Fruit fly (Drosophila melanogaster) whole organism, wandering third instar larva: ENCODE data around the gene CG6700.

Source experiments
- Abd-B ChIP-seq: fragments of >200 bp; optimal IDR thresholded peaks from 2 replicates; lab custom pipeline; 2017; ENCODE audit warnings: missing biosample characterization, missing genetic modification characterization
- CG32264 ChIP-seq: fragments of 200-800 bp; sonication (Bioruptor generic); optimal IDR thresholded peaks from 2 replicates; lab custom pipeline; 2016; ENCODE audit warnings: missing biosample characterization, missing genetic modification characterization
- CG9705 ChIP-seq: fragments of 200-800 bp; sonication (Bioruptor generic); optimal IDR thresholded peaks from 2 replicates; lab custom pipeline; 2018; ENCODE audit warnings: missing biosample characterization, mild to moderate bottlenecking, missing genetic modification characterization
- CrebA ChIP-seq: fragments of 200-800 bp; sonication (Bioruptor generic); optimal IDR thresholded peaks from 2 replicates; lab custom pipeline; 2016; ENCODE audit warnings: missing biosample characterization, mild to moderate bottlenecking, missing genetic modification characterization, borderline replicate concordance
- Dfd ChIP-seq: fragments of >200 bp; optimal IDR thresholded peaks from 2 replicates; lab custom pipeline; 2017; ENCODE audit warnings: missing biosample characterization, missing genetic modification characterization
- Dif ChIP-seq: fragments of 200-275, 200-300 bp; sonication (Bioruptor generic); optimal IDR thresholded peaks from 2 replicates; lab custom pipeline; 2018; ENCODE audit warnings: missing biosample characterization, missing genetic modification characterization; ENCODE audit not compliant: partially characterized antibody
- GATAd ChIP-seq: sonication (Bioruptor generic); optimal IDR thresholded peaks from 2 replicates; lab custom pipeline; 2016; ENCODE audit warnings: missing biosample characterization, missing genetic modification characterization
- HLH106 ChIP-seq: fragments of 200-800 bp; optimal IDR thresholded peaks from 3 replicates; lab custom pipeline; 2019; ENCODE audit warnings: missing biosample characterization, mild to moderate bottlenecking, missing genetic modification characterization, moderate library complexity
- Hr78 ChIP-seq: fragments of >200 bp; optimal IDR thresholded peaks from 2 replicates; lab custom pipeline; 2017; ENCODE audit warnings: missing biosample characterization, missing genetic modification characterization
- Hr83 ChIP-seq: fragments of 200-300 bp; sonication (Bioruptor generic); optimal IDR thresholded peaks from 2 replicates; lab custom pipeline; 2016; ENCODE audit warnings: missing biosample characterization, mild to moderate bottlenecking, missing genetic modification characterization, moderate library complexity; ENCODE audit not compliant: poor library complexity, severe bottlenecking
- Jra ChIP-seq: sonication (Bioruptor generic); optimal IDR thresholded peaks from 2 replicates; lab custom pipeline; 2016; ENCODE audit warnings: missing biosample characterization, missing genetic modification characterization
- Mio ChIP-seq: sonication (Bioruptor generic); optimal IDR thresholded peaks from 2 replicates; lab custom pipeline; 2016; ENCODE audit warnings: missing biosample characterization, missing genetic modification characterization
- Myc ChIP-seq: fragments of >200 bp; optimal IDR thresholded peaks from 2 replicates; lab custom pipeline; 2017
- N ChIP-seq: fragments of >200 bp; optimal IDR thresholded peaks from 2 replicates; lab custom pipeline; 2018; ENCODE audit warnings: missing biosample characterization, missing external identifiers, missing genetic modification characterization
- Rel ChIP-seq, 2 experiments: fragments of 200-800 bp; sonication (Bioruptor generic) in 1 of 2; optimal IDR thresholded peaks; 2 replicates in 1 of 2; 3 replicates in 1 of 2; lab custom pipeline; 2016 to 2019; ENCODE audit warnings: mild to moderate bottlenecking in 2 of 2, missing biosample characterization in 2 of 2, missing genetic modification characterization in 2 of 2, moderate library complexity in 1 of 2
- Sp1 ChIP-seq: fragments of 200-800 bp; sonication (Bioruptor generic); optimal IDR thresholded peaks from 3 replicates; lab custom pipeline; 2019; ENCODE audit warnings: missing biosample characterization, mild to moderate bottlenecking, missing genetic modification characterization, moderate library complexity
- Vsx2 ChIP-seq: fragments of 200-300, 225-300 bp; sonication (Bioruptor generic); optimal IDR thresholded peaks from 2 replicates; lab custom pipeline; 2018; ENCODE audit warnings: missing biosample characterization, missing genetic modification characterization; ENCODE audit not compliant: partially characterized antibody
- br ChIP-seq: fragments of 200-800 bp; sonication (Bioruptor generic); optimal IDR thresholded peaks from 2 replicates; lab custom pipeline; 2016; ENCODE audit warnings: missing biosample characterization, missing genetic modification characterization
- dmrt93B ChIP-seq: fragments of 200-800 bp; sonication (Bioruptor generic); optimal IDR thresholded peaks from 2 replicates; lab custom pipeline; 2018; ENCODE audit warnings: missing biosample characterization, mild to moderate bottlenecking, missing genetic modification characterization
- dsf ChIP-seq: sonication (Bioruptor generic); optimal IDR thresholded peaks from 2 replicates; lab custom pipeline; 2016; ENCODE audit warnings: missing biosample characterization, missing genetic modification characterization, borderline replicate concordance
- ey ChIP-seq: fragments of 200-800 bp; sonication (Bioruptor generic); optimal IDR thresholded peaks from 2 replicates; lab custom pipeline; 2016; ENCODE audit warnings: missing biosample characterization, missing genetic modification characterization
- foxo ChIP-seq, 2 experiments: fragments of 200-800 bp; sonication (Bioruptor generic); optimal IDR thresholded peaks; 2 replicates in 1 of 2; 3 replicates in 1 of 2; lab custom pipeline; 2016 to 2017; ENCODE audit warnings: missing biosample characterization in 2 of 2, missing genetic modification characterization in 2 of 2
- fru ChIP-seq: fragments of 200-800 bp; sonication (Bioruptor generic); optimal IDR thresholded peaks from 3 replicates; lab custom pipeline; 2016; ENCODE audit warnings: missing biosample characterization, mild to moderate bottlenecking, missing genetic modification characterization
- h ChIP-seq: fragments of 200-800 bp; sonication (Bioruptor generic); optimal IDR thresholded peaks from 3 replicates; lab custom pipeline; 2016; ENCODE audit warnings: missing biosample characterization, mild to moderate bottlenecking, missing genetic modification characterization
- jim ChIP-seq: fragments of 175-275, 200-325 bp; sonication (Bioruptor generic); optimal IDR thresholded peaks from 2 replicates; lab custom pipeline; 2016; ENCODE audit warnings: missing biosample characterization, mild to moderate bottlenecking, missing genetic modification characterization
- lola ChIP-seq: fragments of >200 bp; optimal IDR thresholded peaks from 2 replicates; lab custom pipeline; 2017; ENCODE audit warnings: missing biosample characterization, missing genetic modification characterization
- pan ChIP-seq: fragments of >200 bp; optimal IDR thresholded peaks from 2 replicates; lab custom pipeline; 2017
- psq ChIP-seq: fragments of 200-800 bp; sonication (Bioruptor generic); optimal IDR thresholded peaks from 3 replicates; lab custom pipeline; 2017; ENCODE audit warnings: missing biosample characterization, mild to moderate bottlenecking, missing genetic modification characterization, moderate library complexity
- rgr ChIP-seq: fragments of 200-800 bp; sonication (Bioruptor generic); optimal IDR thresholded peaks from 3 replicates; lab custom pipeline; 2016; ENCODE audit warnings: missing biosample characterization, mild to moderate bottlenecking, missing genetic modification characterization
- sage ChIP-seq: fragments of 200-800 bp; sonication (Bioruptor generic); optimal IDR thresholded peaks from 2 replicates; lab custom pipeline; 2016; ENCODE audit warnings: missing biosample characterization, mild to moderate bottlenecking, missing genetic modification characterization
- sv ChIP-seq: fragments of 200-800 bp; sonication (Bioruptor generic); optimal IDR thresholded peaks from 3 replicates; lab custom pipeline; 2016; ENCODE audit warnings: missing biosample characterization, missing genetic modification characterization
- tai ChIP-seq: sonication (Bioruptor generic); optimal IDR thresholded peaks from 2 replicates; lab custom pipeline; 2016; ENCODE audit warnings: missing biosample characterization, missing genetic modification characterization
- usp ChIP-seq: fragments of >200 bp; optimal IDR thresholded peaks from 2 replicates; lab custom pipeline; 2017; ENCODE audit warnings: missing biosample characterization, missing genetic modification characterization
- woc ChIP-seq: sonication (Bioruptor generic); optimal IDR thresholded peaks from 2 replicates; lab custom pipeline; 2016; ENCODE audit warnings: missing biosample characterization, mild to moderate bottlenecking, missing genetic modification characterization

The CG6700 gene

DNA sequence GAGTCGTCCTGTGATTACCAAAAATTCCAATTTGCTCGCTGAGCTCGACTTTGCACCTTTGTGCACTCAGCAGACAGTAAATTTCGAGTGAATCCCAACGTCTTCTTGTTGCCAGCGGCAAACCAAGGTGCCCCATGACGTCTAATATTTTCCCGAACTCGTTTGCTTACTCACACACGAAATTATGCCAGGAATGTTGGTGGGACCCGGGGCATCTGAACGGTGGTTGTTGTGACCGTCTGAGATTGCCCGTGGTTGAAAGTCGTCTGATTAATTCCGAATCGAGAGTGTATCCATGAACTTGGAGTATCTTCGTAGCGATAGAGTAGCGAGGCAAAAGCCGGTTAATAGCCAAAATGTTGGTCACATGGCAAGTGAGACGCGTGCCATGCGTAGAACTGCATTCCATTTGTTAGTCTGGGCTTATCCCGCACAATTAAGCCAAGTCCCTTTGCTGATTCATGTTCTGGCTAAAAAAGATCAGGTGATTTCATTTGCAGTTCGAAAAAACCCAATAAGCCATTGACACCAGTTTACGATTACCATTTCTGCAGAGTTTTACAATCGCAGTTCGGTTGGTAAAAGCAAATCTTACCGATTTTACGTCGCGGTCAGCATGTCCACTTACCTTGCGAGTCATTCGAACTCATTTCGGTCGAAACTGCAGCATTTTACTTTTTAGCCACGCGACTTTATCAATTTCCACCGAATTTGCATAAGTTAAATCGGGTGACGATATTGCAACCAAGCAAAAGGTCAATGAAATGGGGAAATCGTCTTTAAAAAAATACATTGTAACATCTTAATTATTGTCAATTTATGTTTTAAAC is 40.2 kb downstream of the CG6700 start:
- TF ChIP-seq Rel (GFP tag; optimal IDR thresholded peaks at IDR 0.05; lab: Kevin White, UChicago) (no peak), Rel (tag; optimal IDR thresholded peaks at IDR 0.05; lab: Kevin White, UChicago) (peak; percentile 48), pan (lab: Kevin White, UChicago) (no peak), jim (GFP tag; lab: Kevin White, UChicago) (no peak), br (GFP tag; lab: Kevin White, UChicago) (no peak), Dif (no peak)

DNA sequence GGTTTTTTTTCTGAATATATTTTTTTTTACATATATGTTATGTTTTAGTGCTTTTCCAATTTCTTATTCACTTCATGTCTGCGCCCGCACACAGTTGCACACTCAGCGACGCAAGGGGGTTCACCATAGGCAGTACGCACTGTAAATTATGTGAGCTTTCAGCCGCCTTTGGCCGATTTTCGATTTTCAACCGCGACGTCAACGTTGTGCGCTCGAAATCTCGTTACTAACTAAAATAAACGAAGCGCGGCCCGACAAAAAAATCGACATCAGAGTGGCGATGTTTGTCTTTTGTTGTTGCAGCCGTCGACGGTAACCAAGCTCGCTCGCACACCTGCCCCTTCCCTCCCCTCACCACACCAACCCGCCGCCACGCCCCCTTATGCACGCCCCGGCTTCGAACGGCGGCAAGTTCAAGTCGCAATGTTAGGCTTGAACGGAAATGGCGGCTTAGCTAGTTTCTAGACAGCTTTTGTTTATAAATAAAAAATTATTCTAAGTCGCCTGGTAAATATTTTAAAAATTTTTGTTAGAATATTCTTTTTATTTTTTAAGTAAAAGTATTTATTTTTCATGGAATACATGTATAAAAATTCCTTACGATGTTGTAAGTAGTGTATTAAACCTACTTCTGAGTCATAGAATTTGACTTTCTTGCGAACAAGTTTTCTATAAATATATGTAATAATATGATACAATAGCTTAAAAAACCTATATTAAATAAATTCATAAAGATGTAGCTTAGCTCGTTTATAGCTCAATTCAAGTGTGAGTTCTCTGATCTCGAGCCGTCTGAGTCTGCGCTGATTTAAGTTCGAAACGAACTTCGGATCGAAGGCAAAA is 41.3 kb downstream of the CG6700 start, which contains the start of gene CG31869:
Gene CG31869 (minus strand): TSS at position 233 of the 843 bp plus-strand sequence.
- TF ChIP-seq psq (GFP tag; lab: Kevin White, UChicago) (peak; percentile 6), Hr83 (GFP tag; lab: Kevin White, UChicago) (peak; percentile 38), Myc (lab: Kevin White, UChicago) (peak; percentile 95), Rel (GFP tag; optimal IDR thresholded peaks at IDR 0.05; lab: Kevin White, UChicago) (no peak), Rel (tag; optimal IDR thresholded peaks at IDR 0.05; lab: Kevin White, UChicago) (peak; percentile 13), ey (GFP tag; lab: Kevin White, UChicago) (peak; percentile 2), h (GFP tag; lab: Kevin White, UChicago) (peak; percentile 38), Vsx2 (GFP tag; lab: Kevin White, UChicago) (no peak), foxo (GFP tag; optimal IDR thresholded peaks at IDR 0.05; lab: Kevin White, UChicago) (peak in 1 of 2 experiments; percentile 1), Mio (no peak), Jra (GFP tag; lab: Kevin White, UChicago) (no peak), CG32264 (GFP tag; lab: Kevin White, UChicago) (no peak), Dif (peak; percentile 68), fru (GFP tag; lab: Kevin White, UChicago) (peak; percentile 17)

DNA sequence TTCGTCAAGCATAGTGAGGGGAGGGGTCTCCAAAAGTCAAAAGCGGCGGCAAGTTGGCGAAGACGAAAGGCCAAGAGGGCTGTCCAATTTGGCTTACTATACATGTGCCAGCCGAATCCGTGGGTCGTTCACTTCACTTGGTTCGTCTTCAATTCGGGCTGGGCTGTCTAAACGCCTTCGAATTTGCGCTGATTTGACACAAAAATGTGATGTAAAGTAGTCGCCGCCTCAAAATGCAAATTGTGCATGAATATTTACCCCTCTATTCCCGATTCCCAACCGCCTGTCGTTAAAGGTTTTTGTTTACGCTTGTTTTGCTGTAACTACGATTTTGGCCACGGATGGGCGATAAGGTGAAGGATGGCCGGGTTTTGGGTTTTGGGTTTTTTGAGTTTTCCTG is 46.7 kb downstream of the CG6700 start:
- TF ChIP-seq Dfd (peak; percentile 82), CrebA (GFP tag; lab: Kevin White, UChicago) (no peak), tai (GFP tag; lab: Kevin White, UChicago) (no peak), Hr83 (GFP tag; lab: Kevin White, UChicago) (no peak), sv (no peak), lola (no peak), dmrt93B (no peak), woc (GFP tag; lab: Kevin White, UChicago) (no peak)

DNA sequence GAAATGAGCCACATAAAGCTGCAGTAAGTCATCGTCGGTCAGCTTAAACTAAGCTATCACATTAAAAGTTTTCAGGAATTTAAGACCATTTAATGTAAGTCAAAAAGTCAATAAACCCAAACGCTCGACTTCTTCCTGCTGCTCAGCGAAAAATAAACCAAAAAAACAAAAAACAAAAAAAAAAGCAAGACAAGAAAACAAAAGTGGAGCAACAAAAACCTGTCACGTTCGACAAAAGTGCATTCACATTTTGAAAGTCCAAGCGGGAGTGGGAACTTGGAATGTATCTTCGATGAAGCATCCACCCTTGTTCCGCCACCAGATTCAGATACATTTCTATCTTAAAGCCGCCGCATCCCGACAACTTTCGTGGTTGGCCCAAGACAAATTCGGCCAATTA is 48.4 kb downstream of the CG6700 start:
- TF ChIP-seq Abd-B (GFP tag; lab: Kevin White, UChicago) = no peak
- TF ChIP-seq sv = no peak
- no peak for TF ChIP-seq dmrt93B
- no peak for TF ChIP-seq CrebA (GFP tag; lab: Kevin White, UChicago)
- peak; percentile 39 for TF ChIP-seq tai (GFP tag; lab: Kevin White, UChicago)
- TF ChIP-seq Hr83 (GFP tag; lab: Kevin White, UChicago) = no peak
- TF ChIP-seq Sp1 (GFP tag; lab: Kevin White, UChicago) = peak; percentile 47
- TF ChIP-seq usp (GFP tag; lab: Kevin White, UChicago) = no peak
- peak; percentile 3 for TF ChIP-seq Rel (GFP tag; optimal IDR thresholded peaks at IDR 0.05; lab: Kevin White, UChicago)
- TF ChIP-seq Rel (tag; optimal IDR thresholded peaks at IDR 0.05; lab: Kevin White, UChicago) = no peak
- TF ChIP-seq N (GFP tag; lab: Kevin White, UChicago) = no peak
- no peak for TF ChIP-seq CG9705
- TF ChIP-seq Hr78 (GFP tag; lab: Kevin White, UChicago) = no peak
- TF ChIP-seq dsf (GFP tag; lab: Kevin White, UChicago) = no peak
- TF ChIP-seq psq (GFP tag; lab: Kevin White, UChicago) = no peak
- no peak for TF ChIP-seq HLH106 (tag; lab: Kevin White, UChicago)
- TF ChIP-seq Mio = no peak
- peak in 1 of 2 experiments; percentile 7 for TF ChIP-seq foxo (GFP tag; optimal IDR thresholded peaks at IDR 0.05; lab: Kevin White, UChicago)
- TF ChIP-seq lola = no peak
- no peak for TF ChIP-seq Vsx2 (GFP tag; lab: Kevin White, UChicago)
- no peak for TF ChIP-seq h (GFP tag; lab: Kevin White, UChicago)
- no peak for TF ChIP-seq rgr (GFP tag; lab: Kevin White, UChicago)
- TF ChIP-seq sage (GFP tag; lab: Kevin White, UChicago) = no peak
- no peak for TF ChIP-seq Dfd
- TF ChIP-seq CG32264 (GFP tag; lab: Kevin White, UChicago) = no peak
- no peak for TF ChIP-seq ey (GFP tag; lab: Kevin White, UChicago)
- TF ChIP-seq GATAd = no peak
- TF ChIP-seq jim (GFP tag; lab: Kevin White, UChicago) = no peak
- no peak for TF ChIP-seq woc (GFP tag; lab: Kevin White, UChicago)
